Fruit fly (Drosophila melanogaster) Kc167 (cell line): ENCODE results near the gene CG42758.

Experiments
- Sin3A ChIP-seq: fragments of >200 bp; optimal IDR thresholded peaks from 2 replicates; lab custom pipeline; 2018; ENCODE audit warnings: missing external identifiers
- h ChIP-seq: fragments of >200 bp; optimal IDR thresholded peaks from 3 replicates; lab custom pipeline; 2018; ENCODE audit warnings: missing external identifiers
- psq ChIP-seq: fragments of >200 bp; optimal IDR thresholded peaks from 2 replicates; lab custom pipeline; 2017; ENCODE audit warnings: missing external identifiers

DNA sequence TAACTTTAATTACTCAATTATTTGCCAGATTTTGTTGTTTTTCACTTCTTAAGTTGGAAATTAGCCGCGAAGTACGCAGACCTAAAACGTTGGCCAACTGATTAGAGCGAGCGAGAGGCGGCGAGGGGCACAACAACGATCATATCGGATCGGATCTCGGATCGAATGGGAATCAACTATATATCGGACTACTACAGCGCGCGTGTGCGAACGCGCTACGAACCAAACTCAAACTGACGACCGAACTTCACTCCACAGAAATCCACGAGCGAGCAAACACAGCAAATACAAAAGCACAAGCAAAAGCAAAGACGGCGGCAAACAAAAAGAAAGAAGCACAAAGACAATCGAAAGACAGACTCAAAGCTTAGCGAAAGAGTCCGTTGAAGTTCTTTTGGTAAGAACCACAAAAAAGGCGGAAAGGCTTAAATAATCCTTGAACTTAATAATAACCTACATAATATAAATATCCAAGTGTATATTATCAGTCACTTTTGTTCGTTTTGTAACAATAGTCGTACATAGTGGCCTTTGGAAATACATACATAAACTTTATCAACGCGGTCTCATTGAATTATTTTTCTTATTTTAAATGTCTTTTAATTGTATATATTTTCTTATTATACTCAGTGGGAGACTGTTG is 31.1 kb upstream of the CG42758 start, which contains the start of the genes bbg and CG43246:
- TF ChIP-seq h (lab: Kevin White, UChicago) (no peak), psq (lab: Kevin White, UChicago) (no peak), Sin3A (lab: Kevin White, UChicago) (no peak)
